Fruit fly (Drosophila melanogaster) S2 (cell line): ENCODE measurements around the gene CG1847.

Experiments used
- CG8478 ChIP-seq: fragments of >200 bp; optimal IDR thresholded peaks from 2 replicates; lab custom pipeline; 2018
- CTCF ChIP-seq, 2 experiments: fragments of >200 bp; optimal IDR thresholded peaks; 2 replicates each; lab custom pipeline; 2018

The CG1847 gene

dm6 chrX:11854758-11855465 is 14.1 kb upstream of the CG1847 start, which contains the start of the genes CG10347 and ATP7:
Gene CG10347, minus strand, starts transcription at chrX:11854931.
Gene ATP7, plus strand, starts transcription at chrX:11855022.
- no peak for TF ChIP-seq CTCF (optimal IDR thresholded peaks at IDR 0.05; lab: Kevin White, UChicago)
- TF ChIP-seq CG8478, result no peak

dm6 chrX:11855950-11856349 is 13.0 kb upstream of the CG1847 start:
- TF ChIP-seq CTCF (optimal IDR thresholded peaks at IDR 0.05; lab: Kevin White, UChicago), result no peak
- no peak for TF ChIP-seq CG8478

dm6 chrX:11856867-11857266 is 12.1 kb upstream of the CG1847 start:
- TF ChIP-seq CTCF (optimal IDR thresholded peaks at IDR 0.05; lab: Kevin White, UChicago), result no peak
- TF ChIP-seq CG8478, result no peak

dm6 chrX:11857522-11858438 is 11.2 kb upstream of the CG1847 start:
- TF ChIP-seq CG8478 (no peak), CTCF (optimal IDR thresholded peaks at IDR 0.05; lab: Kevin White, UChicago) (no peak)

- TF ChIP-seq CG8478 (no peak), CTCF (optimal IDR thresholded peaks at IDR 0.05; lab: Kevin White, UChicago) (no peak)
Observed at dm6 chrX:11858439-11858813, 10.5 kb upstream of the CG1847 start.

dm6 chrX:11872517-11872916 is 3.5 kb downstream of the CG1847 start, which contains the start of gene BORCS5:
Gene BORCS5, minus strand, starts transcription at chrX:11872779.
- TF ChIP-seq CTCF (optimal IDR thresholded peaks at IDR 0.05; lab: Kevin White, UChicago), result no peak
- no peak for TF ChIP-seq CG8478

dm6 chrX:11873116-11873515 is 4.1 kb downstream of the CG1847 start, which contains the start of gene CG15739:
Gene CG15739, plus strand, starts transcription at chrX:11873319.
- TF ChIP-seq CG8478 (no peak), CTCF (optimal IDR thresholded peaks at IDR 0.05; lab: Kevin White, UChicago) (no peak)

dm6 chrX:11875146-11875830 is 6.3 kb downstream of the CG1847 start:
- TF ChIP-seq CTCF (optimal IDR thresholded peaks at IDR 0.05; lab: Kevin White, UChicago) (no peak), CG8478 (no peak)

dm6 chrX:11877165-11877564 is 8.2 kb downstream of the CG1847 start, which contains the start of gene CG10352:
Gene CG10352, minus strand, starts transcription at chrX:11877168.
- TF ChIP-seq CG8478, result no peak
- no peak for TF ChIP-seq CTCF (optimal IDR thresholded peaks at IDR 0.05; lab: Kevin White, UChicago)

dm6 chrX:11881686-11882085 is 12.7 kb downstream of the CG1847 start:
- TF ChIP-seq CTCF (optimal IDR thresholded peaks at IDR 0.05; lab: Kevin White, UChicago) (no peak), CG8478 (no peak)

- TF ChIP-seq CTCF (optimal IDR thresholded peaks at IDR 0.05; lab: Kevin White, UChicago) (no peak), CG8478 (no peak)
Observed at dm6 chrX:11882447-11882846, 13.5 kb downstream of the CG1847 start.

dm6 chrX:11884134-11884533 is 15.2 kb downstream of the CG1847 start:
- TF ChIP-seq CG8478 (no peak), CTCF (optimal IDR thresholded peaks at IDR 0.05; lab: Kevin White, UChicago) (no peak)

- TF ChIP-seq CG8478 (no peak), CTCF (optimal IDR thresholded peaks at IDR 0.05; lab: Kevin White, UChicago) (no peak)
Observed at dm6 chrX:11885356-11885755, 16.4 kb downstream of the CG1847 start.

- TF ChIP-seq CG8478 (no peak), CTCF (optimal IDR thresholded peaks at IDR 0.05; lab: Kevin White, UChicago) (peak; percentile 19)
Observed at dm6 chrX:11886976-11887375, 18.0 kb downstream of the CG1847 start, which contains the start of the genes CG10353 and SelG. Gene CG10353, minus strand, starts transcription at chrX:11887162. Gene SelG, plus strand, starts transcription at chrX:11887284.

- no peak for TF ChIP-seq CG8478
- no peak for TF ChIP-seq CTCF (optimal IDR thresholded peaks at IDR 0.05; lab: Kevin White, UChicago)
Observed at dm6 chrX:11888142-11888541, 19.2 kb downstream of the CG1847 start, which contains the start of gene CG1840. Gene CG1840, plus strand, starts transcription at chrX:11888352.
